Worm (Caenorhabditis elegans) whole organism, L3 larva: ENCODE data around the gene Y48E1C.1.
A peak's percentile ranks its signal among the peaks of the same experiment; 100 is the strongest.

Experiments used
- ZK546.5 ChIP-seq: sonication (generic microtip); optimal IDR thresholded peaks from 2 replicates; lab custom pipeline; 2017; ENCODE audit warnings: missing biosample characterization, missing genetic modification characterization
- aly-2 ChIP-seq: fragments of 150-350 bp; optimal IDR thresholded peaks from 2 replicates; lab custom pipeline; 2014; ENCODE audit warnings: missing biosample characterization, missing genetic modification characterization
- ama-1 ChIP-seq: fragments of 150-350 bp; optimal IDR thresholded peaks from 2 replicates; lab custom pipeline; 2018
- ceh-16 ChIP-seq: sonication (generic microtip); optimal IDR thresholded peaks from 2 replicates; lab custom pipeline; 2017; ENCODE audit warnings: missing biosample characterization, missing genetic modification characterization
- ceh-9 ChIP-seq: sonication (generic microtip); optimal IDR thresholded peaks from 2 replicates; lab custom pipeline; 2018; ENCODE audit warnings: missing biosample characterization, missing genetic modification characterization
- egl-5 ChIP-seq: fragments of 150-350 bp; optimal IDR thresholded peaks from 2 replicates; lab custom pipeline; 2017; ENCODE audit warnings: missing biosample characterization, missing genetic modification reagents, missing genetic modification characterization, inconsistent platforms
- elt-1 ChIP-seq: fragments of 150-350 bp; optimal IDR thresholded peaks from 2 replicates; lab custom pipeline; 2014; ENCODE audit warnings: missing biosample characterization, missing genetic modification characterization
- elt-2 ChIP-seq: sonication (generic microtip); optimal IDR thresholded peaks from 2 replicates; lab custom pipeline; 2016; ENCODE audit warnings: missing genetic modification reagents, mild to moderate bottlenecking, missing genetic modification characterization, missing compliant biosample characterization
- elt-3 ChIP-seq, 3 experiments: fragments of 150-350 bp in 1 of 3; sonication (generic microtip) in 2 of 3; optimal IDR thresholded peaks; 2 replicates in 2 of 3; 4 replicates in 1 of 3; lab custom pipeline; 2014 to 2017; ENCODE audit warnings: missing biosample characterization in 3 of 3, missing genetic modification characterization in 3 of 3
- eor-1 ChIP-seq, 2 experiments: fragments of 150-350 bp; optimal IDR thresholded peaks; 2 replicates each; lab custom pipeline; 2014 to 2018; ENCODE audit warnings: missing biosample characterization in 2 of 2, missing genetic modification characterization in 2 of 2
- fkh-10 ChIP-seq: sonication (generic microtip); optimal IDR thresholded peaks from 2 replicates; lab custom pipeline; 2017; ENCODE audit warnings: missing biosample characterization, missing genetic modification reagents, missing genetic modification characterization
- fkh-2 ChIP-seq: fragments of 150-350 bp; optimal IDR thresholded peaks from 2 replicates; lab custom pipeline; 2014; ENCODE audit warnings: missing biosample characterization, missing genetic modification reagents, missing genetic modification characterization
- hmg-11 ChIP-seq: sonication (generic microtip); optimal IDR thresholded peaks from 2 replicates; lab custom pipeline; 2016; ENCODE audit warnings: missing genetic modification characterization, missing compliant biosample characterization
- jun-1 ChIP-seq: fragments of 150-350 bp; optimal IDR thresholded peaks from 2 replicates; lab custom pipeline; 2014; ENCODE audit warnings: missing biosample characterization, missing genetic modification reagents, missing genetic modification characterization
- lsy-12 ChIP-seq: sonication (generic microtip); optimal IDR thresholded peaks from 2 replicates; lab custom pipeline; 2016; ENCODE audit warnings: mild to moderate bottlenecking, missing genetic modification characterization, missing compliant biosample characterization
- mml-1 ChIP-seq: fragments of 150-350 bp; sonication (generic microtip); optimal IDR thresholded peaks from 3 replicates; lab custom pipeline; 2014; ENCODE audit warnings: missing biosample characterization, missing genetic modification characterization
- nhr-11 ChIP-seq: fragments of 150-350 bp; optimal IDR thresholded peaks from 2 replicates; lab custom pipeline; 2014; ENCODE audit warnings: missing biosample characterization, missing genetic modification characterization
- nhr-12 ChIP-seq: fragments of 150-350 bp; optimal IDR thresholded peaks from 2 replicates; lab custom pipeline; 2014; ENCODE audit warnings: missing biosample characterization, missing genetic modification characterization
- nhr-23 ChIP-seq: fragments of 150-350 bp; optimal IDR thresholded peaks from 2 replicates; lab custom pipeline; 2014; ENCODE audit warnings: missing biosample characterization, missing genetic modification reagents, missing genetic modification characterization
- nhr-28 ChIP-seq: fragments of 150-350 bp; optimal IDR thresholded peaks from 2 replicates; lab custom pipeline; 2014; ENCODE audit warnings: missing biosample characterization, missing genetic modification characterization
- nhr-43 ChIP-seq: sonication (generic microtip); optimal IDR thresholded peaks from 2 replicates; lab custom pipeline; 2016; ENCODE audit warnings: mild to moderate bottlenecking, missing genetic modification characterization, missing compliant biosample characterization; ENCODE audit not compliant: poor library complexity, severe bottlenecking
- nhr-67 ChIP-seq: fragments of 150-350 bp; optimal IDR thresholded peaks from 2 replicates; lab custom pipeline; 2014; ENCODE audit warnings: missing biosample characterization, missing genetic modification characterization
- nhr-76 ChIP-seq: fragments of 150-350 bp; sonication (generic microtip); optimal IDR thresholded peaks from 5 replicates; lab custom pipeline; 2014; ENCODE audit warnings: missing biosample characterization, missing genetic modification characterization
- nhr-77 ChIP-seq: fragments of 150-350 bp; optimal IDR thresholded peaks from 2 replicates; lab custom pipeline; 2014; ENCODE audit warnings: missing biosample characterization, missing genetic modification characterization
- pha-4 ChIP-seq: fragments of 150-350 bp; optimal IDR thresholded peaks from 2 replicates; lab custom pipeline; 2014; ENCODE audit warnings: missing biosample characterization, missing genetic modification reagents, missing genetic modification characterization
- pqm-1 ChIP-seq: fragments of 150-350 bp; optimal IDR thresholded peaks from 2 replicates; lab custom pipeline; 2017; ENCODE audit warnings: missing biosample characterization, missing genetic modification characterization, inconsistent platforms
- snpc-4 ChIP-seq: fragments of 150-350 bp; optimal IDR thresholded peaks from 2 replicates; lab custom pipeline; 2014; ENCODE audit warnings: missing biosample characterization, missing genetic modification characterization
- tbx-2 ChIP-seq: sonication (generic microtip); optimal IDR thresholded peaks from 2 replicates; lab custom pipeline; 2016; ENCODE audit warnings: mild to moderate bottlenecking, missing genetic modification characterization, missing compliant biosample characterization
- unc-62 ChIP-seq: fragments of 150-350 bp; sonication (generic microtip); optimal IDR thresholded peaks from 4 replicates; lab custom pipeline; 2014; ENCODE audit warnings: missing biosample characterization, missing genetic modification reagents, missing genetic modification characterization
- ztf-11 ChIP-seq: fragments of 150-350 bp; optimal IDR thresholded peaks from 2 replicates; lab custom pipeline; 2014; ENCODE audit warnings: missing biosample characterization, missing genetic modification characterization

Gene Y48E1C.1

ce11 chrII:13469043-13469652 is 54.3 kb downstream of the Y48E1C.1 start, which contains the start of gene E01G4.3 (continued):
- no peak for TF ChIP-seq nhr-67 (tag; lab: Kevin White, UChicago)
- no peak for TF ChIP-seq aly-2 (tag; lab: Kevin White, UChicago)
- peak; percentile 92 for TF ChIP-seq elt-2
- TF ChIP-seq fkh-2 (tag; lab: Kevin White, UChicago), result no peak
- peak in 2 of 3 experiments; percentile 20 to 62 for TF ChIP-seq elt-3 (tag; optimal IDR thresholded peaks at IDR 0.05; lab: Kevin White, UChicago)
- no peak for TF ChIP-seq ama-1
- TF ChIP-seq ZK546.5 (tag; lab: Kevin White, UChicago), result no peak
- no peak for TF ChIP-seq eor-1 (tag; optimal IDR thresholded peaks at IDR 0.05; lab: Kevin White, UChicago)
- TF ChIP-seq tbx-2 (tag; lab: Kevin White, UChicago), result peak; percentile 3
- peak; percentile 84 for TF ChIP-seq nhr-43 (tag; lab: Kevin White, UChicago)
- TF ChIP-seq ceh-9 (tag; lab: Kevin White, UChicago), result no peak
- peak; percentile 3 for TF ChIP-seq pha-4 (tag; lab: Kevin White, UChicago)
- TF ChIP-seq mml-1 (tag; lab: Kevin White, UChicago), result peak; percentile 92

- no peak for TF ChIP-seq snpc-4 (tag; lab: Kevin White, UChicago)
- no peak for TF ChIP-seq egl-5
- TF ChIP-seq pqm-1 (tag; lab: Kevin White, UChicago), result no peak
- TF ChIP-seq jun-1 (tag; lab: Kevin White, UChicago), result no peak
Observed at ce11 chrII:13470655-13471054, 55.8 kb downstream of the Y48E1C.1 start.

- no peak for TF ChIP-seq pqm-1 (tag; lab: Kevin White, UChicago)
- no peak for TF ChIP-seq nhr-76 (tag; lab: Kevin White, UChicago)
- no peak for TF ChIP-seq lsy-12 (tag; lab: Kevin White, UChicago)
- no peak for TF ChIP-seq tbx-2 (tag; lab: Kevin White, UChicago)
- no peak for TF ChIP-seq eor-1 (tag; optimal IDR thresholded peaks at IDR 0.05; lab: Kevin White, UChicago)
- TF ChIP-seq unc-62, result no peak
- no peak for TF ChIP-seq hmg-11 (tag; lab: Kevin White, UChicago)
- no peak for TF ChIP-seq aly-2 (tag; lab: Kevin White, UChicago)
- TF ChIP-seq nhr-43 (tag; lab: Kevin White, UChicago), result no peak
- no peak for TF ChIP-seq elt-1 (tag; lab: Kevin White, UChicago)
- no peak for TF ChIP-seq nhr-12
- no peak for TF ChIP-seq nhr-28 (tag; lab: Kevin White, UChicago)
- no peak for TF ChIP-seq ztf-11 (tag; lab: Kevin White, UChicago)
- no peak for TF ChIP-seq egl-5
- no peak for TF ChIP-seq nhr-77
- no peak for TF ChIP-seq fkh-10 (GFP tag; lab: Kevin White, UChicago)
- no peak for TF ChIP-seq ceh-16 (tag; lab: Kevin White, UChicago)
- no peak for TF ChIP-seq nhr-11 (tag; lab: Kevin White, UChicago)
- no peak for TF ChIP-seq nhr-23
Observed at ce11 chrII:13472101-13472500, 57.3 kb downstream of the Y48E1C.1 start, which contains the start of gene E01G4.5. TSS of gene E01G4.5 (plus strand) at chrII:13472401.
